Fruit fly (Drosophila melanogaster): ENCODE data around the gene tinc.

- TF ChIP-seq Pif1B (GFP tag; optimal IDR thresholded peaks at IDR 0.05): no peak
- no peak for TF ChIP-seq CG8301 (tag; optimal IDR thresholded peaks at IDR 0.05)
- TF ChIP-seq gl (tag; optimal IDR thresholded peaks at IDR 0.05): no peak
- TF ChIP-seq CG15710 (tag; optimal IDR thresholded peaks at IDR 0.05): no peak
- no peak for TF ChIP-seq D1 (tag; optimal IDR thresholded peaks at IDR 0.05)
- TF ChIP-seq CG9948 (tag; optimal IDR thresholded peaks at IDR 0.05): no peak
- no peak for TF ChIP-seq CG13204 (GFP tag; optimal IDR thresholded peaks at IDR 0.05)
- no peak for TF ChIP-seq rn (GFP tag; IDR thresholded peaks at IDR 0.05)
- TF ChIP-seq EcR (GFP tag; optimal IDR thresholded peaks at IDR 0.05): no peak
- TF ChIP-seq Ets98B (GFP tag; IDR thresholded peaks at IDR 0.05): no peak
- TF ChIP-seq CG34367 (tag; optimal IDR thresholded peaks at IDR 0.05): no peak
Measured at dm6 chr3R:17818803-17819202, 7.5 kb downstream of the tinc start.
